Worm (Caenorhabditis elegans): ENCODE measurements around the gene C49H3.4.
A peak's percentile ranks its signal among the peaks of the same experiment; 100 is the strongest.

Gene C49H3.4

ce11 chrIV:7909455-7910141 lies 5.5 kb upstream of the C49H3.4 start (continued):
- TF ChIP-seq pax-1 (tag; optimal IDR thresholded peaks at IDR 0.05), result no peak
- TF ChIP-seq ceh-30 (tag; optimal IDR thresholded peaks at IDR 0.05), result peak; percentile 6
- no peak for TF ChIP-seq fax-1 (tag; optimal IDR thresholded peaks at IDR 0.05)
- no peak for TF ChIP-seq ttx-3 (tag; optimal IDR thresholded peaks at IDR 0.05)
- peak; percentile 42 for TF ChIP-seq ceh-34 (tag; optimal IDR thresholded peaks at IDR 0.05)
- TF ChIP-seq ceh-31 (tag; optimal IDR thresholded peaks at IDR 0.05), result no peak
- TF ChIP-seq unc-86 (tag; optimal IDR thresholded peaks at IDR 0.05), result no peak
- TF ChIP-seq ceh-24 (tag; optimal IDR thresholded peaks at IDR 0.05), result no peak
- no peak for TF ChIP-seq pag-3 (tag; optimal IDR thresholded peaks at IDR 0.05; ENCODE audit: borderline replicate concordance)
- TF ChIP-seq unc-42 (tag; optimal IDR thresholded peaks at IDR 0.05), result peak; percentile 36
- no peak for TF ChIP-seq ceh-6 (GFP tag; optimal IDR thresholded peaks at IDR 0.05)
- no peak for TF ChIP-seq nhr-11 (tag; optimal IDR thresholded peaks at IDR 0.05)
- no peak for TF ChIP-seq elt-4 (tag; optimal IDR thresholded peaks at IDR 0.05)
- TF ChIP-seq ref-2 (tag; optimal IDR thresholded peaks at IDR 0.05), result no peak
- no peak for TF ChIP-seq sox-4 (tag; optimal IDR thresholded peaks at IDR 0.05)
- TF ChIP-seq tbx-2 (tag; optimal IDR thresholded peaks at IDR 0.05), result peak; percentile 3
- TF ChIP-seq F13H6.1 (tag; optimal IDR thresholded peaks at IDR 0.05), result no peak
- no peak for TF ChIP-seq ztf-16 (tag; optimal IDR thresholded peaks at IDR 0.05)
- TF ChIP-seq sox-2 (GFP tag; IDR thresholded peaks at IDR 0.05), result no peak
- no peak for TF ChIP-seq npax-4 (tag; optimal IDR thresholded peaks at IDR 0.05)
- peak; percentile 16 for TF ChIP-seq ceh-18 (tag; optimal IDR thresholded peaks at IDR 0.05)
- no peak for TF ChIP-seq che-1 (tag; optimal IDR thresholded peaks at IDR 0.05)

- TF ChIP-seq sox-4 (tag; optimal IDR thresholded peaks at IDR 0.05), result no peak
- peak; percentile 24 for TF ChIP-seq ceh-48 (tag; optimal IDR thresholded peaks at IDR 0.05)
- no peak for TF ChIP-seq unc-86 (tag; optimal IDR thresholded peaks at IDR 0.05)
- no peak for TF ChIP-seq C08G9.2 (tag; optimal IDR thresholded peaks at IDR 0.05)
- TF ChIP-seq ceh-22 (tag; optimal IDR thresholded peaks at IDR 0.05), result no peak
- peak; percentile 4 for TF ChIP-seq nfya-1 (tag; optimal IDR thresholded peaks at IDR 0.05)
- no peak for TF ChIP-seq hlh-30 (tag; optimal IDR thresholded peaks at IDR 0.05; ENCODE audit: insufficient read depth)
- no peak for TF ChIP-seq rnt-1 (tag; optimal IDR thresholded peaks at IDR 0.05)
- TF ChIP-seq hlh-8 (tag; optimal IDR thresholded peaks at IDR 0.05), result no peak
Measured at ce11 chrIV:7910197-7910735, 4.8 kb upstream of the C49H3.4 start, which contains the start of the genes npp-27 and ntl-4. Gene npp-27 (minus strand): TSS chrIV:7910247. Gene ntl-4 (plus strand): TSS chrIV:7910575.

ce11 chrIV:7916907-7917306 lies 1.8 kb downstream of the C49H3.4 start:
- TF ChIP-seq tbx-7 (tag; optimal IDR thresholded peaks at IDR 0.05), result no peak
- TF ChIP-seq fkh-6 (tag; optimal IDR thresholded peaks at IDR 0.05), result no peak
- TF ChIP-seq sox-4 (tag; optimal IDR thresholded peaks at IDR 0.05), result no peak

ce11 chrIV:7917881-7918280 lies 2.8 kb downstream of the C49H3.4 start:
- TF ChIP-seq hlh-15 (tag; optimal IDR thresholded peaks at IDR 0.05) (no peak), T23F11.4 (GFP tag; optimal IDR thresholded peaks at IDR 0.05) (no peak), zip-5 (tag; optimal IDR thresholded peaks at IDR 0.05) (no peak), unc-42 (tag; optimal IDR thresholded peaks at IDR 0.05) (no peak)

- TF ChIP-seq ets-4 (tag; optimal IDR thresholded peaks at IDR 0.05) (no peak), lim-6 (tag; optimal IDR thresholded peaks at IDR 0.05) (no peak), tbx-2 (tag; optimal IDR thresholded peaks at IDR 0.05) (no peak), F13H6.1 (tag; optimal IDR thresholded peaks at IDR 0.05) (no peak), T23F11.4 (GFP tag; optimal IDR thresholded peaks at IDR 0.05) (no peak), hlh-13 (GFP tag; optimal IDR thresholded peaks at IDR 0.05) (no peak), ama-1 (optimal IDR thresholded peaks at IDR 0.05) (no peak), ceh-48 (tag; optimal IDR thresholded peaks at IDR 0.05) (no peak), ceh-30 (tag; optimal IDR thresholded peaks at IDR 0.05) (no peak), pha-4 (tag; optimal IDR thresholded peaks at IDR 0.05) (no peak), pros-1 (tag; optimal IDR thresholded peaks at IDR 0.05) (no peak)
Measured at ce11 chrIV:7920126-7920525, 5.0 kb downstream of the C49H3.4 start, which contains the start of gene C49H3.16. Gene C49H3.16 (plus strand): TSS chrIV:7920426.
